Fruit fly (Drosophila melanogaster) whole organism, embryonic: ENCODE measurements around the gene CG13075.

ENCODE experiments used
- Bgb ChIP-seq: fragments of 200-800 bp; sonication (Bioruptor generic); IDR thresholded peaks from 2 replicates; pipeline ENCODE4 v1.3.6; 2022; ENCODE audit warnings: missing biosample characterization, missing genetic modification characterization; ENCODE audit not compliant: partially characterized antibody
- CG11085 ChIP-seq: fragments of 200-800 bp; sonication (Bioruptor generic); IDR thresholded peaks from 2 replicates; pipeline ENCODE4 v1.3.6; 2022; ENCODE audit warnings: missing biosample characterization, missing genetic modification characterization
- CG13424 ChIP-seq: fragments of 200-800 bp; sonication (Bioruptor generic); optimal IDR thresholded peaks from 2 replicates; lab custom pipeline; 2019; ENCODE audit warnings: missing biosample characterization, mild to moderate bottlenecking, missing genetic modification characterization, moderate library complexity
- CG13775 ChIP-seq: fragments of 200-800 bp; sonication (Bioruptor generic); optimal IDR thresholded peaks from 3 replicates; lab custom pipeline; 2017; ENCODE audit warnings: missing biosample characterization, mild to moderate bottlenecking, missing genetic modification characterization
- CG15479 ChIP-seq: fragments of 200-800 bp; sonication (Bioruptor generic); optimal IDR thresholded peaks from 3 replicates; lab custom pipeline; 2019; ENCODE audit warnings: missing biosample characterization, mild to moderate bottlenecking, missing genetic modification characterization, moderate library complexity
- CG15514 ChIP-seq: fragments of 200-800 bp; sonication (Bioruptor generic); optimal IDR thresholded peaks from 3 replicates; lab custom pipeline; 2017; ENCODE audit warnings: missing biosample characterization, missing genetic modification characterization, mild to moderate bottlenecking, moderate library complexity, missing genetic modification reagents
- CG15601 ChIP-seq: fragments of 200-800 bp; sonication (Bioruptor generic); optimal IDR thresholded peaks from 3 replicates; lab custom pipeline; 2019; ENCODE audit warnings: missing biosample characterization, mild to moderate bottlenecking, missing genetic modification characterization, moderate library complexity
- CG17186 ChIP-seq: fragments of 200-800 bp; sonication (Bioruptor generic); optimal IDR thresholded peaks from 3 replicates; lab custom pipeline; 2017; ENCODE audit warnings: missing biosample characterization, missing genetic modification reagents, missing genetic modification characterization
- CG17359 ChIP-seq: fragments of 200-800 bp; sonication (Bioruptor generic); optimal IDR thresholded peaks from 3 replicates; lab custom pipeline; 2018; ENCODE audit warnings: missing biosample characterization, mild to moderate bottlenecking, missing genetic modification characterization, moderate library complexity
- CG18011 ChIP-seq: fragments of 200-800 bp; sonication (Bioruptor generic); optimal IDR thresholded peaks from 2 replicates; lab custom pipeline; 2017; ENCODE audit warnings: missing biosample characterization, missing genetic modification characterization, mild to moderate bottlenecking, moderate library complexity, missing genotype
- CG31224 ChIP-seq: fragments of 200-800 bp; sonication (Bioruptor generic); IDR thresholded peaks from 2 replicates; pipeline ENCODE4 v1.3.6; 2022; ENCODE audit warnings: missing biosample characterization, missing genetic modification characterization
- CG32532 ChIP-seq: fragments of 200-800 bp; sonication (Bioruptor generic); IDR thresholded peaks from 2 replicates; pipeline ENCODE4 v1.3.6; 2022; ENCODE audit warnings: missing biosample characterization, missing genetic modification characterization
- CG3995 ChIP-seq: fragments of 200-800 bp; sonication (Bioruptor generic); optimal IDR thresholded peaks from 3 replicates; lab custom pipeline; 2016; ENCODE audit warnings: missing biosample characterization, missing genetic modification characterization
- CG7271 ChIP-seq: fragments of 200-800 bp; sonication (Bioruptor generic); optimal IDR thresholded peaks from 2 replicates; lab custom pipeline; 2018; ENCODE audit warnings: missing biosample characterization, mild to moderate bottlenecking, missing genetic modification characterization, moderate library complexity
- CG7745 ChIP-seq: fragments of 200-800 bp; sonication (Bioruptor generic); optimal IDR thresholded peaks from 2 replicates; lab custom pipeline; 2018; ENCODE audit warnings: missing biosample characterization, mild to moderate bottlenecking, missing genetic modification characterization, moderate library complexity
- CG8944 ChIP-seq: fragments of 200-800 bp; sonication (Bioruptor generic); optimal IDR thresholded peaks from 3 replicates; lab custom pipeline; 2016; ENCODE audit warnings: missing biosample characterization, missing genetic modification characterization
- CG9215 ChIP-seq: fragments of 200-800 bp; sonication (Bioruptor generic); IDR thresholded peaks from 2 replicates; pipeline ENCODE4 v1.3.6; 2022; ENCODE audit warnings: missing biosample characterization, missing genetic modification characterization
- CG9932 ChIP-seq: fragments of 200-800 bp; sonication (Bioruptor generic); IDR thresholded peaks from 2 replicates; pipeline ENCODE4 v1.3.6; 2022; ENCODE audit warnings: missing biosample characterization, missing genetic modification characterization
- Dref ChIP-seq: fragments of 200-800 bp; sonication (Bioruptor generic); IDR thresholded peaks from 2 replicates; pipeline ENCODE4 v1.3.6; 2022; ENCODE audit warnings: missing biosample characterization, missing genetic modification characterization
- Mrtf ChIP-seq: fragments of 200-800 bp; sonication (Bioruptor generic); IDR thresholded peaks from 3 replicates; pipeline ENCODE4 v1.3.6; 2022; ENCODE audit warnings: missing biosample characterization, missing genetic modification characterization
- NK7.1 ChIP-seq: fragments of 200-800 bp; sonication (Bioruptor generic); optimal IDR thresholded peaks from 3 replicates; lab custom pipeline; 2016; ENCODE audit warnings: missing biosample characterization, missing genetic modification characterization
- Opbp ChIP-seq: fragments of 200-800 bp; sonication (Bioruptor generic); IDR thresholded peaks from 3 replicates; pipeline ENCODE4 v1.3.6; 2022; ENCODE audit warnings: missing biosample characterization, missing genetic modification characterization; ENCODE audit not compliant: partially characterized antibody
- Pdp1 ChIP-seq, 2 experiments: fragments of 200-800 bp; sonication (Bioruptor generic); optimal IDR thresholded peaks; 3 replicates each; lab custom pipeline; 2016; ENCODE audit warnings: missing biosample characterization in 2 of 2, missing genetic modification characterization in 2 of 2, mild to moderate bottlenecking in 1 of 2, moderate library complexity in 1 of 2
- Sry-δ ChIP-seq: fragments of 200-800 bp; sonication (Bioruptor generic); optimal IDR thresholded peaks from 2 replicates; lab custom pipeline; 2016; ENCODE audit warnings: missing biosample characterization, missing genetic modification characterization
- Tbp ChIP-seq: fragments of >200 bp; optimal IDR thresholded peaks from 2 replicates; lab custom pipeline; 2018; ENCODE audit warnings: missing biosample characterization, missing genetic modification characterization
- Vsx1 ChIP-seq: fragments of 200-800 bp; sonication (Bioruptor generic); optimal IDR thresholded peaks from 2 replicates; lab custom pipeline; 2017; ENCODE audit warnings: missing biosample characterization, mild to moderate bottlenecking, missing genetic modification characterization, missing genetic modification reagents
- YL-1 ChIP-seq: fragments of 200-800 bp; sonication (Bioruptor generic); optimal IDR thresholded peaks from 3 replicates; lab custom pipeline; 2017; ENCODE audit warnings: missing biosample characterization, mild to moderate bottlenecking, missing genetic modification characterization
- ac ChIP-seq: fragments of 200-800 bp; sonication (Bioruptor generic); optimal IDR thresholded peaks from 3 replicates; lab custom pipeline; 2017; ENCODE audit warnings: missing biosample characterization, mild to moderate bottlenecking, missing genetic modification characterization
- al ChIP-seq: fragments of 200-800 bp; sonication (Bioruptor generic); IDR thresholded peaks from 2 replicates; pipeline ENCODE4 v1.3.6; 2022; ENCODE audit warnings: missing biosample characterization, missing genetic modification characterization
- croc ChIP-seq: fragments of 200-800 bp; sonication (Bioruptor generic); conservative IDR thresholded peaks from 3 replicates; pipeline ENCODE4 v1.3.6; 2022; ENCODE audit warnings: missing biosample characterization, missing genetic modification characterization
- esg ChIP-seq: fragments of 200-800 bp; sonication (Bioruptor generic); conservative IDR thresholded peaks from 2 replicates; pipeline ENCODE4 v1.3.6; 2022; ENCODE audit warnings: missing biosample characterization, missing genetic modification characterization
- fd64A ChIP-seq: fragments of 200-800 bp; sonication (Bioruptor generic); optimal IDR thresholded peaks from 3 replicates; lab custom pipeline; 2018; ENCODE audit warnings: missing biosample characterization, mild to moderate bottlenecking, missing genetic modification characterization
- ftz-f1 ChIP-seq: fragments of 200-800 bp; sonication (Bioruptor generic); optimal IDR thresholded peaks from 2 replicates; lab custom pipeline; 2016; ENCODE audit warnings: missing biosample characterization, missing genetic modification characterization
- jigr1 ChIP-seq: fragments of 200-800 bp; sonication (Bioruptor generic); IDR thresholded peaks from 3 replicates; pipeline ENCODE4 v1.3.6; 2022; ENCODE audit warnings: missing biosample characterization, missing genetic modification characterization
- jumu ChIP-seq: fragments of 200-800 bp; sonication (Bioruptor generic); optimal IDR thresholded peaks from 3 replicates; lab custom pipeline; 2016; ENCODE audit warnings: missing biosample characterization, missing genetic modification characterization
- lbe ChIP-seq: fragments of 200-800 bp; sonication (Bioruptor generic); optimal IDR thresholded peaks from 2 replicates; lab custom pipeline; 2016; ENCODE audit warnings: missing biosample characterization, mild to moderate bottlenecking, missing genetic modification characterization
- lilli ChIP-seq: fragments of 200-800 bp; sonication (Bioruptor generic); optimal IDR thresholded peaks from 3 replicates; lab custom pipeline; 2016; ENCODE audit warnings: missing biosample characterization, missing genetic modification characterization
- nau ChIP-seq: fragments of 200-800 bp; sonication (Bioruptor generic); optimal IDR thresholded peaks from 3 replicates; lab custom pipeline; 2017; ENCODE audit warnings: missing biosample characterization, mild to moderate bottlenecking, missing genetic modification characterization, missing genetic modification reagents
- p53 ChIP-seq: fragments of 200-800 bp; sonication (Bioruptor generic); optimal IDR thresholded peaks from 2 replicates; lab custom pipeline; 2016; ENCODE audit warnings: missing biosample characterization, missing genetic modification characterization
- pho ChIP-seq: fragments of 200-800 bp; sonication (Bioruptor generic); optimal IDR thresholded peaks from 2 replicates; lab custom pipeline; 2016; ENCODE audit warnings: missing biosample characterization, missing genetic modification characterization
- rib ChIP-seq: fragments of 200-800 bp; sonication (Bioruptor generic); IDR thresholded peaks from 2 replicates; pipeline ENCODE4 v1.3.6; 2022; ENCODE audit warnings: missing biosample characterization, missing genetic modification characterization
- run ChIP-seq: fragments of 200-800 bp; sonication (Bioruptor generic); optimal IDR thresholded peaks from 3 replicates; lab custom pipeline; 2018; ENCODE audit warnings: missing biosample characterization, mild to moderate bottlenecking, missing genetic modification characterization
- stc ChIP-seq: fragments of 200-800 bp; sonication (Bioruptor generic); IDR thresholded peaks from 2 replicates; pipeline ENCODE4 v1.3.6; 2022; ENCODE audit warnings: missing biosample characterization, missing genetic modification characterization
- sug ChIP-seq: fragments of 200-800 bp; optimal IDR thresholded peaks from 2 replicates; lab custom pipeline; 2019; ENCODE audit warnings: missing biosample characterization, mild to moderate bottlenecking, missing genetic modification characterization, moderate library complexity
- tll ChIP-seq, 2 experiments: fragments of 200-800 bp in 1 of 2; fragments of >200 bp in 1 of 2; sonication (Bioruptor generic) in 1 of 2; optimal IDR thresholded peaks; 2 replicates each; lab custom pipeline; 2017 to 2019; ENCODE audit warnings: missing biosample characterization in 2 of 2, missing genetic modification characterization in 2 of 2, mild to moderate bottlenecking in 1 of 2, moderate library complexity in 1 of 2
- trem ChIP-seq: fragments of 200-800 bp; optimal IDR thresholded peaks from 3 replicates; lab custom pipeline; 2019; ENCODE audit warnings: missing biosample characterization, mild to moderate bottlenecking, missing genetic modification characterization, moderate library complexity
- ttk ChIP-seq: fragments of 200-800 bp; sonication (Bioruptor generic); IDR thresholded peaks from 2 replicates; pipeline ENCODE4 v2.1.2; 2022; ENCODE audit warnings: missing biosample characterization, missing genetic modification characterization
- wdn ChIP-seq: fragments of 200-800 bp; sonication (Bioruptor generic); IDR thresholded peaks from 2 replicates; pipeline ENCODE4 v1.3.6; 2022; ENCODE audit warnings: missing biosample characterization, missing genetic modification characterization

The CG13075 gene

dm6 chr3L:16113607-16114337 lies 30.0 kb downstream of the CG13075 start (continued):
- TF ChIP-seq Vsx1 (no peak), sug (peak; percentile 84), CG13775 (peak; percentile 84), Mrtf (GFP tag; lab: Robert Waterston, UW) (peak; percentile 61; the same call in 1 of the 3 replicates), pho (GFP tag; lab: Kevin White, UChicago) (peak; percentile 93), tll (GFP tag; optimal IDR thresholded peaks at IDR 0.05; lab: Kevin White, UChicago) (peak in 1 of 2 experiments; percentile 59), CG18011 (GFP tag; lab: Kevin White, UChicago) (peak; percentile 64), rib (GFP tag; lab: Robert Waterston, UW) (peak; percentile 75; the same call in 1 of the 2 replicates), lbe (GFP tag; lab: Kevin White, UChicago) (peak; percentile 94), YL-1 (GFP tag; lab: Kevin White, UChicago) (peak; percentile 99), CG9932 (GFP tag; lab: Robert Waterston, UW) (peak; percentile 83), esg (peak; percentile 75), Sry-δ (peak; percentile 73), CG15514 (GFP tag; lab: Kevin White, UChicago) (peak; percentile 89), CG13424 (tag; lab: Kevin White, UChicago) (peak; percentile 84), Bgb (peak; percentile 88), p53 (GFP tag; lab: Kevin White, UChicago) (peak; percentile 72), CG9215 (no peak; the same call in 1 of the 2 replicates), lilli (GFP tag; lab: Kevin White, UChicago) (peak; percentile 94), CG3995 (GFP tag; lab: Kevin White, UChicago) (no peak), CG11085 (0 out of 2 replicates have a peak, but pooled peaks have one; percentile 65), run (tag; lab: Kevin White, UChicago) (peak; percentile 51), trem (peak; percentile 59), jumu (peak; percentile 85), NK7.1 (peak; percentile 71), CG8944 (GFP tag; lab: Kevin White, UChicago) (peak; percentile 75), ttk (GFP tag; lab: Robert Waterston, UW) (peak; percentile 63), wdn (GFP tag; lab: Robert Waterston, UW) (no peak), ftz-f1 (GFP tag; lab: Kevin White, UChicago) (peak; percentile 81), CG7745 (tag; lab: Kevin White, UChicago) (no peak), ac (GFP tag; lab: Kevin White, UChicago) (no peak), CG7271 (tag; lab: Kevin White, UChicago) (no peak), al (GFP tag; lab: Robert Waterston, UW) (peak; percentile 71), nau (no peak), stc (GFP tag; lab: Robert Waterston, UW) (peak; percentile 75), CG17359 (tag; lab: Kevin White, UChicago) (peak; percentile 73), Opbp (GFP tag; lab: Robert Waterston, UW) (peak; percentile 79; the same call in 2 of the 3 replicates), CG15479 (GFP tag; lab: Kevin White, UChicago) (peak; percentile 99), Dref (peak; percentile 46), fd64A (GFP tag; lab: Kevin White, UChicago) (peak; percentile 5), CG15601 (peak; percentile 70), croc (GFP tag; lab: Robert Waterston, UW) (peak; percentile 39; the same call in 2 of the 3 replicates), CG31224 (GFP tag; lab: Robert Waterston, UW) (peak; percentile 48; the same call in 1 of the 2 replicates), jigr1 (GFP tag; lab: Robert Waterston, UW) (0 out of 3 replicates have a peak, but pooled peaks have one; percentile 36), Pdp1 (GFP tag; optimal IDR thresholded peaks at IDR 0.05; lab: Kevin White, UChicago) (peak; percentile 84 to 98), Tbp (GFP tag; lab: Kevin White, UChicago) (no peak), CG17186 (GFP tag; lab: Kevin White, UChicago) (peak; percentile 92), CG32532 (GFP tag; lab: Robert Waterston, UW) (peak; percentile 88)
